Worm (Caenorhabditis elegans): ENCODE data around the gene AH9.3.

DNA sequence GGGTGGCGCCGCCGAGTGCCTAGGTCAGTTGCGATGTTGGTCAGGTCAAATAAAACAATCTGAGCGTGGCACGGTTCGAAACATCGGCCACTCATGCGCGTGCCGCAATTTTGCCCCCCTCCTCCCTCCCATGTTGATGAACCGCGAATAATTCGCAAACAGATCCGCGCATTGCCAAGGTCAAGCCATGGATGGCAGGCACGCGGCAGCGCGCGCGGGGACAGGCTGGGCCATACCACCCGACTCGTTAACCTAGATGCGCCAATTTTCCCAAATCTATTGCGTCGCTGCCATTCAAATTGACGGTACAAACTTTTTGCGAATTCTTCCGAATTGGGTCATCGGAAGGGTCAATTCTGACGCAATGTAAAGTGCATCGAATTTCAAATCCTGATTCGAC, 44.2 kb downstream of the AH9.3 start:
- TF ChIP-seq sox-4 (tag; optimal IDR thresholded peaks at IDR 0.05) (no peak), ceh-30 (tag; optimal IDR thresholded peaks at IDR 0.05) (no peak), lin-11 (tag; optimal IDR thresholded peaks at IDR 0.05) (no peak), ceh-34 (tag; optimal IDR thresholded peaks at IDR 0.05) (no peak), unc-86 (tag; optimal IDR thresholded peaks at IDR 0.05) (no peak), unc-55 (GFP tag; optimal IDR thresholded peaks at IDR 0.05) (no peak), nfya-1 (tag; optimal IDR thresholded peaks at IDR 0.05) (no peak)

Data from whole organism, late embryonic.